Fruit fly (Drosophila melanogaster) whole organism, embryonic: Measurements from ENCODE around the gene CG6726.

Experiments
- Ada2b ChIP-seq: fragments of 200-800 bp; sonication (Bioruptor generic); IDR thresholded peaks from 2 replicates; pipeline ENCODE4 v1.3.6; 2022; ENCODE audit warnings: missing biosample characterization, missing genetic modification characterization
- B-H2 ChIP-seq: fragments of 200-800 bp; sonication (Bioruptor generic); optimal IDR thresholded peaks from 2 replicates; lab custom pipeline; 2018; ENCODE audit warnings: missing biosample characterization, mild to moderate bottlenecking, missing genetic modification characterization
- CG10267 ChIP-seq: fragments of 200-800 bp; sonication (Bioruptor generic); optimal IDR thresholded peaks from 2 replicates; lab custom pipeline; 2018; ENCODE audit warnings: missing biosample characterization, mild to moderate bottlenecking, missing genetic modification characterization, moderate library complexity
- CG10959 ChIP-seq: fragments of 200-800 bp; sonication (Bioruptor generic); IDR thresholded peaks from 2 replicates; pipeline ENCODE4 v1.3.6; 2022; ENCODE audit warnings: missing biosample characterization, missing genetic modification characterization
- CG10979 ChIP-seq: fragments of 200-800 bp; sonication (Bioruptor generic); optimal IDR thresholded peaks from 2 replicates; lab custom pipeline; 2018; ENCODE audit warnings: missing biosample characterization, mild to moderate bottlenecking, missing genetic modification characterization, moderate library complexity
- CG12071 ChIP-seq: fragments of 200-800 bp; sonication (Bioruptor generic); optimal IDR thresholded peaks from 3 replicates; lab custom pipeline; 2018; ENCODE audit warnings: missing biosample characterization, mild to moderate bottlenecking, missing genetic modification characterization
- CG12104 ChIP-seq: fragments of 200-800 bp; sonication (Bioruptor generic); optimal IDR thresholded peaks from 3 replicates; lab custom pipeline; 2016; ENCODE audit warnings: missing biosample characterization, missing genetic modification characterization
- CG16815 ChIP-seq: fragments of 200-800 bp; sonication (Bioruptor generic); optimal IDR thresholded peaks from 3 replicates; lab custom pipeline; 2017; ENCODE audit warnings: missing biosample characterization, mild to moderate bottlenecking, missing genetic modification characterization
- CG16863 ChIP-seq: fragments of 200-800 bp; sonication (Bioruptor generic); optimal IDR thresholded peaks from 3 replicates; lab custom pipeline; 2016; ENCODE audit warnings: missing biosample characterization, missing genetic modification characterization
- CG17802 ChIP-seq: fragments of 200-800 bp; sonication (Bioruptor generic); optimal IDR thresholded peaks from 2 replicates; lab custom pipeline; 2018; ENCODE audit warnings: missing biosample characterization, mild to moderate bottlenecking, missing genetic modification characterization, moderate library complexity
- CG18262 ChIP-seq: fragments of 200-800 bp; optimal IDR thresholded peaks from 3 replicates; lab custom pipeline; 2019; ENCODE audit warnings: missing biosample characterization, mild to moderate bottlenecking, missing genetic modification characterization, moderate library complexity
- CG2712 ChIP-seq: fragments of 200-800 bp; optimal IDR thresholded peaks from 3 replicates; lab custom pipeline; 2019; ENCODE audit warnings: missing biosample characterization, mild to moderate bottlenecking, missing genetic modification characterization, moderate library complexity
- CG30020 ChIP-seq: fragments of 200-800 bp; optimal IDR thresholded peaks from 2 replicates; lab custom pipeline; 2019; ENCODE audit warnings: missing biosample characterization, mild to moderate bottlenecking, missing genetic modification characterization, moderate library complexity
- CG42726 ChIP-seq: fragments of 200-800 bp; sonication (Bioruptor generic); IDR thresholded peaks from 2 replicates; pipeline ENCODE4 v1.3.6; 2022; ENCODE audit warnings: missing biosample characterization, missing genetic modification characterization; ENCODE audit not compliant: partially characterized antibody
- CG4404 ChIP-seq: fragments of 200-800 bp; sonication (Bioruptor generic); IDR thresholded peaks from 2 replicates; pipeline ENCODE4 v1.3.6; 2022; ENCODE audit warnings: missing biosample characterization, missing genetic modification characterization
- CG4617 ChIP-seq: fragments of 200-800 bp; sonication (Bioruptor generic); optimal IDR thresholded peaks from 3 replicates; lab custom pipeline; 2016; ENCODE audit warnings: missing biosample characterization, missing genetic modification characterization, borderline replicate concordance
- CG5953 ChIP-seq: fragments of 200-800 bp; sonication (Bioruptor generic); IDR thresholded peaks from 2 replicates; pipeline ENCODE4 v1.3.6; 2022; ENCODE audit warnings: missing biosample characterization, missing genetic modification characterization
- CG6272 ChIP-seq: fragments of 200-800 bp; sonication (Bioruptor generic); IDR thresholded peaks from 2 replicates; pipeline ENCODE4 v1.3.6; 2022; ENCODE audit warnings: missing biosample characterization, missing genetic modification characterization
- CG8478 ChIP-seq: fragments of >200 bp; optimal IDR thresholded peaks from 2 replicates; lab custom pipeline; 2018
- CTCF ChIP-seq: fragments of 200-800 bp; sonication (Bioruptor generic); optimal IDR thresholded peaks from 2 replicates; lab custom pipeline; 2017; ENCODE audit warnings: missing biosample characterization, mild to moderate bottlenecking, missing genetic modification characterization, moderate library complexity
- HHEX ChIP-seq: fragments of 200-800 bp; sonication (Bioruptor generic); optimal IDR thresholded peaks from 3 replicates; lab custom pipeline; 2017; ENCODE audit warnings: missing biosample characterization, mild to moderate bottlenecking, missing genetic modification characterization, missing genetic modification reagents
- Myb ChIP-seq: fragments of 200-800 bp; sonication (Bioruptor generic); optimal IDR thresholded peaks from 2 replicates; lab custom pipeline; 2016; ENCODE audit warnings: missing biosample characterization, missing genetic modification characterization
- NC2β ChIP-seq: fragments of 200-800 bp; sonication (Bioruptor generic); optimal IDR thresholded peaks from 2 replicates; lab custom pipeline; 2016; ENCODE audit warnings: missing biosample characterization, missing genetic modification characterization
- Sox102F ChIP-seq: fragments of 200-800 bp; sonication (Bioruptor generic); optimal IDR thresholded peaks from 2 replicates; lab custom pipeline; 2018; ENCODE audit warnings: missing biosample characterization, mild to moderate bottlenecking, missing genetic modification characterization, moderate library complexity
- Sry-β ChIP-seq: fragments of 200-800 bp; sonication (Bioruptor generic); optimal IDR thresholded peaks from 2 replicates; lab custom pipeline; 2018; ENCODE audit warnings: missing biosample characterization, mild to moderate bottlenecking, missing genetic modification characterization, moderate library complexity
- Tbp ChIP-seq: fragments of >200 bp; optimal IDR thresholded peaks from 2 replicates; lab custom pipeline; 2018; ENCODE audit warnings: missing biosample characterization, missing genetic modification characterization
- YL-1 ChIP-seq: fragments of 200-800 bp; sonication (Bioruptor generic); optimal IDR thresholded peaks from 3 replicates; lab custom pipeline; 2017; ENCODE audit warnings: missing biosample characterization, mild to moderate bottlenecking, missing genetic modification characterization
- abd-A ChIP-seq: fragments of 200-800 bp; sonication (Bioruptor generic); optimal IDR thresholded peaks from 3 replicates; lab custom pipeline; 2019; ENCODE audit warnings: missing biosample characterization, mild to moderate bottlenecking, missing genetic modification characterization, moderate library complexity
- ac ChIP-seq: fragments of 200-800 bp; sonication (Bioruptor generic); optimal IDR thresholded peaks from 3 replicates; lab custom pipeline; 2017; ENCODE audit warnings: missing biosample characterization, mild to moderate bottlenecking, missing genetic modification characterization
- ase ChIP-seq: fragments of 200-800 bp; sonication (Bioruptor generic); IDR thresholded peaks from 3 replicates; pipeline ENCODE4 v1.3.6; 2022; ENCODE audit warnings: missing biosample characterization, missing genetic modification characterization
- chn ChIP-seq: fragments of 200-800 bp; sonication (Bioruptor generic); optimal IDR thresholded peaks from 2 replicates; lab custom pipeline; 2016; ENCODE audit warnings: missing biosample characterization, missing genetic modification characterization
- ci ChIP-seq: fragments of 200-800 bp; sonication (Bioruptor generic); IDR thresholded peaks from 3 replicates; pipeline ENCODE4 v1.3.6; 2022; ENCODE audit warnings: missing biosample characterization, missing genetic modification characterization
- crc ChIP-seq: fragments of 200-800 bp; sonication (Bioruptor generic); optimal IDR thresholded peaks from 2 replicates; lab custom pipeline; 2016; ENCODE audit warnings: missing biosample characterization, missing genetic modification characterization
- ems ChIP-seq: fragments of 200-800 bp; sonication (Bioruptor generic); optimal IDR thresholded peaks from 3 replicates; lab custom pipeline; 2016; ENCODE audit warnings: missing biosample characterization, missing genetic modification characterization
- eve ChIP-seq, 2 experiments: fragments of >200 bp; optimal IDR thresholded peaks; 2 replicates each; lab custom pipeline; 2017; ENCODE audit warnings: missing biosample characterization in 2 of 2, missing genetic modification characterization in 2 of 2
- eyg ChIP-seq: fragments of 200-800 bp; sonication (Bioruptor generic); optimal IDR thresholded peaks from 3 replicates; lab custom pipeline; 2016; ENCODE audit warnings: missing biosample characterization, missing genetic modification characterization
- gfzf ChIP-seq: fragments of 200-800 bp; sonication (Bioruptor generic); optimal IDR thresholded peaks from 2 replicates; lab custom pipeline; 2016; ENCODE audit warnings: missing biosample characterization, mild to moderate bottlenecking, missing genetic modification characterization, moderate library complexity
- ham ChIP-seq: fragments of 200-800 bp; sonication (Bioruptor generic); IDR thresholded peaks from 2 replicates; pipeline ENCODE4 v1.3.6; 2022; ENCODE audit warnings: missing biosample characterization, missing genetic modification characterization
- hb ChIP-seq: fragments of 200-800 bp; sonication (Bioruptor generic); IDR thresholded peaks from 3 replicates; pipeline ENCODE4 v1.3.6; 2022; ENCODE audit warnings: missing biosample characterization, missing genetic modification characterization; ENCODE audit not compliant: partially characterized antibody
- lmd ChIP-seq: fragments of 200-800 bp; sonication (Bioruptor generic); IDR thresholded peaks from 2 replicates; pipeline ENCODE4 v1.3.6; 2022; ENCODE audit warnings: missing biosample characterization, missing genetic modification characterization
- mam ChIP-seq: fragments of 200-800 bp; sonication (Bioruptor generic); optimal IDR thresholded peaks from 3 replicates; lab custom pipeline; 2016; ENCODE audit warnings: missing biosample characterization, missing genetic modification characterization
- mirr ChIP-seq: fragments of 200-800 bp; sonication (Bioruptor generic); optimal IDR thresholded peaks from 3 replicates; lab custom pipeline; 2018; ENCODE audit warnings: missing biosample characterization, mild to moderate bottlenecking, missing genetic modification characterization
- phol ChIP-seq: fragments of 200-800 bp; sonication (Bioruptor generic); optimal IDR thresholded peaks from 3 replicates; lab custom pipeline; 2018; ENCODE audit warnings: missing biosample characterization, mild to moderate bottlenecking, missing genetic modification characterization, moderate library complexity
- rib ChIP-seq: fragments of 200-800 bp; sonication (Bioruptor generic); IDR thresholded peaks from 2 replicates; pipeline ENCODE4 v1.3.6; 2022; ENCODE audit warnings: missing biosample characterization, missing genetic modification characterization
- salm ChIP-seq: fragments of 200-800 bp; sonication (Bioruptor generic); optimal IDR thresholded peaks from 2 replicates; lab custom pipeline; 2018; ENCODE audit warnings: missing biosample characterization, mild to moderate bottlenecking, missing genetic modification characterization
- scrt ChIP-seq: fragments of 200-800 bp; sonication (Bioruptor generic); optimal IDR thresholded peaks from 2 replicates; lab custom pipeline; 2018; ENCODE audit warnings: missing biosample characterization, mild to moderate bottlenecking, missing genetic modification characterization, moderate library complexity
- shn ChIP-seq: fragments of 200-800 bp; sonication (Bioruptor generic); optimal IDR thresholded peaks from 3 replicates; lab custom pipeline; 2016; ENCODE audit warnings: missing biosample characterization, missing genetic modification characterization
- sr ChIP-seq: fragments of 200-800 bp; sonication (Bioruptor generic); IDR thresholded peaks from 3 replicates; pipeline ENCODE4 v1.3.6; 2022; ENCODE audit warnings: missing biosample characterization, missing genetic modification characterization
- wor ChIP-seq: fragments of 200-800 bp; sonication (Bioruptor generic); IDR thresholded peaks from 2 replicates; pipeline ENCODE4 v1.3.6; 2022; ENCODE audit warnings: missing biosample characterization, missing genetic modification characterization
- yki ChIP-seq: fragments of >200 bp; optimal IDR thresholded peaks from 3 replicates; lab custom pipeline; 2018
- z ChIP-seq: fragments of 200-800 bp; sonication (Bioruptor generic); IDR thresholded peaks from 3 replicates; pipeline ENCODE4 v1.3.6; 2022; ENCODE audit warnings: missing biosample characterization, missing genetic modification characterization

The CG6726 gene

DNA sequence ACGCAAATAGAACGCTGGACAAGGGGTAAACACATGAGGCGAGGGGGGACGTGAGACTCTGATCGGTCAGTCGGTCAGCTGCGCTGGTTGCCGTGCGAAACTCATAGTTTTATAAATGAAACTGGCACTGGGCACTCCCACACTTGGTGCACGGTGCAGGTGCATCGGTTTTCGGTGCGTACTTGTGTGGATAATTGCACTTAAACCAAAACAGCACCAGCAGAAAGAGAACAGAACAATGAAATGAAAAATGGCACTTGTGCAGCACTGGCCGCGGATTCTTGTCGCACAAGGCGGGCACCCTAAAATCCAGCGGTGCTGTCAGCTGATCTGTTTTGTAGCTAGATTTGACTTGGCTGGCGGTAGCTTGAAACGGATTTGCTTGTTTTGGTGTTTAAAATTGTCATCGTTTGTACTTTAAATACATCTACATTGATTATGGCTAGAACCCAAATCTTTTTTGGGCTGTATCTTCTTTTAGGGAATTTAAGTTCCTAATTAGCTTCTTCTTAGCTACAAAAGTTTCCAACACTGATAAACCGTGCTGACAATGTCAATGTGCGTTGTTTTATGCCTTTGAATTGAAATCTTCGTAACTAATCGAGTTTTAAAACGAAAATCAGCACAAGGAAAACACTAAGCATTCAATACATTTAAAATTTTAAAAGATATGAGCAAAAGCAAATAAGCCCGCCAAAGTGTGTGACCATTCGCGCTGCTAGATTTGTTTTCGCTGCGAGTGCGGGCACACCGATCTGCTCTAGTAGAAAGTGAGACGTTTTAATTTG, 26.4 kb downstream of the CG6726 start, which contains the start of the genes Rassf and CenB1A (continued):
- TF ChIP-seq CG2712 (tag; lab: Kevin White, UChicago) (peak; percentile 14), lmd (GFP tag; lab: Robert Waterston, UW) (peak; percentile 64), ham (GFP tag; lab: Robert Waterston, UW) (no peak), z (no peak), yki (lab: Kevin White, UChicago) (no peak), CTCF (no peak), crc (GFP tag; lab: Kevin White, UChicago) (no peak), mirr (GFP tag; lab: Kevin White, UChicago) (no peak), YL-1 (GFP tag; lab: Kevin White, UChicago) (no peak), mam (GFP tag; lab: Kevin White, UChicago) (peak; percentile 63), CG16863 (peak; percentile 35), CG4404 (GFP tag; lab: Robert Waterston, UW) (no peak), CG10959 (GFP tag; lab: Robert Waterston, UW) (no peak), CG10267 (tag; lab: Kevin White, UChicago) (peak; percentile 90), ase (GFP tag; lab: Robert Waterston, UW) (0 out of 3 replicates have a peak, but pooled peaks have one; percentile 16), CG30020 (tag; lab: Kevin White, UChicago) (peak; percentile 25), wor (GFP tag; lab: Robert Waterston, UW) (no peak), CG10979 (tag; lab: Kevin White, UChicago) (peak; percentile 3), Ada2b (peak; percentile 17; the same call in 1 of the 2 replicates), Sox102F (peak; percentile 9), Tbp (GFP tag; lab: Kevin White, UChicago) (peak; percentile 35), eve (GFP tag; optimal IDR thresholded peaks at IDR 0.05; lab: Kevin White, UChicago) (no peak), CG5953 (GFP tag; lab: Robert Waterston, UW) (no peak), CG18262 (peak; percentile 29), chn (GFP tag; lab: Kevin White, UChicago) (peak; percentile 50), ci (GFP tag; lab: Robert Waterston, UW) (no peak), ac (GFP tag; lab: Kevin White, UChicago) (no peak), abd-A (tag; lab: Kevin White, UChicago) (no peak), CG8478 (no peak), CG42726 (GFP tag; lab: Robert Waterston, UW) (no peak), phol (tag; lab: Kevin White, UChicago) (peak; percentile 60), eyg (GFP tag; lab: Kevin White, UChicago) (no peak), Sry-β (peak; percentile 97), ems (GFP tag; lab: Kevin White, UChicago) (no peak), sr (no peak), CG4617 (peak; percentile 43), CG12071 (GFP tag; lab: Kevin White, UChicago) (no peak), HHEX (GFP tag; lab: Kevin White, UChicago) (no peak), CG6272 (GFP tag; lab: Robert Waterston, UW) (no peak), scrt (GFP tag; lab: Kevin White, UChicago) (no peak), salm (no peak), shn (GFP tag; lab: Kevin White, UChicago) (peak; percentile 60), CG12104 (peak; percentile 38), rib (GFP tag; lab: Robert Waterston, UW) (peak; percentile 9; the same call in 1 of the 2 replicates), B-H2 (no peak), Myb (GFP tag; lab: Kevin White, UChicago) (peak; percentile 57), NC2β (GFP tag; lab: Kevin White, UChicago) (no peak), CG16815 (GFP tag; lab: Kevin White, UChicago) (no peak), hb (GFP tag; lab: Robert Waterston, UW) (no peak), CG17802 (tag; lab: Kevin White, UChicago) (peak; percentile 9), gfzf (peak; percentile 84)
